Fruit fly (Drosophila melanogaster): Measurements from ENCODE around the gene tadr.
A peak's percentile ranks its signal among the peaks of the same experiment; 100 is the strongest.

Gene tadr

DNA sequence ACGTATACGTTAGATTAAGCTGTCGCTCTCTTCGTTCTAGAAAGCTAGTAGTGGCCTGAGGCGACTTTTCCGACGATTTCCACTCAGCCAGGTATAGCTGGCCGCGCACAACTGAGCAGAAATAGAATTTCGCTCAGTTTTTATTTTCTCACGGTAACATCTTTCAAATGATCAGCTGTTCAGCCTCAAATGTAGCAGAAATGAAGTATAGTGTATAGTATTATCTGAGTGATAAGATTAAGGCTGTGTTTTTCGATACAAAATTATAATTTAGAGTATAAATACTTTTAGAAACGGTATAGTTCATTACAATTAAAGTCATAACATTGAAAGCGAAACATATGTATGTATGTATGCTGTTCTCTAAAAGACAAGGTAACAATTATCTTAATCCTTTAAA is 11.2 kb downstream of the tadr start, which contains the start of gene CG33509:
TSS of gene CG33509 (minus strand) at position 101 of the 400 bp plus-strand sequence.
- TF ChIP-seq CG1647 (GFP tag; optimal IDR thresholded peaks at IDR 0.05) (no peak), z (GFP tag; IDR thresholded peaks at IDR 0.05) (peak; percentile 83), CG9437 (GFP tag; optimal IDR thresholded peaks at IDR 0.05) (peak; percentile 24)

DNA sequence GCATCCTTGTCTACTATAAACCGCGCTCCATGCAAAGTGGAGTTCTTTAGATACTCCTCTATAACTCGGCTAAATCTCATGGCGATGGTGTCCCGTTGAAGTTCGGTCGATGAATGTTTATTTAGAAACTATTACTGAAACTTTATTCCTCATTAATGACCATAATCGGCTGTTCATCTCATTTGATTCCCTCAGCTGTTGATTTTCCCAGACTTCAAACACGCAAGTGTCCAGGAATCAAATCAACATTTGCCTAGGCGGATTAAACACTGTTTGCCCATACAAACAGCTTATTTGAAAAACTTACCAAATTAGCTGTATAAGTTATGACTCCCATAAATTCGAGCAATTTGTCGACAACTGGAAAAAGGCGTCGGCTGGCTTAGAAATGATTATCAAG is 13.4 kb downstream of the tadr start, which contains the start of gene ppk13:
TSS of gene ppk13 (minus strand) at position 101 of the 400 bp plus-strand sequence.
- TF ChIP-seq CG30020 (tag; optimal IDR thresholded peaks at IDR 0.05) (no peak), CG1602 (GFP tag; optimal IDR thresholded peaks at IDR 0.05) (no peak), CG17802 (tag; optimal IDR thresholded peaks at IDR 0.05) (no peak), sisA (GFP tag; IDR thresholded peaks at IDR 0.05) (no peak), seq (GFP tag; IDR thresholded peaks at IDR 0.05) (no peak), exex (tag; optimal IDR thresholded peaks at IDR 0.05) (no peak), ftz-f1 (GFP tag; optimal IDR thresholded peaks at IDR 0.05) (no peak), Poxn (GFP tag; IDR thresholded peaks at IDR 0.05) (no peak), Mes4 (GFP tag; optimal IDR thresholded peaks at IDR 0.05) (no peak), cad (GFP tag; optimal IDR thresholded peaks at IDR 0.05) (no peak), CG17829 (tag; optimal IDR thresholded peaks at IDR 0.05) (no peak)

DNA sequence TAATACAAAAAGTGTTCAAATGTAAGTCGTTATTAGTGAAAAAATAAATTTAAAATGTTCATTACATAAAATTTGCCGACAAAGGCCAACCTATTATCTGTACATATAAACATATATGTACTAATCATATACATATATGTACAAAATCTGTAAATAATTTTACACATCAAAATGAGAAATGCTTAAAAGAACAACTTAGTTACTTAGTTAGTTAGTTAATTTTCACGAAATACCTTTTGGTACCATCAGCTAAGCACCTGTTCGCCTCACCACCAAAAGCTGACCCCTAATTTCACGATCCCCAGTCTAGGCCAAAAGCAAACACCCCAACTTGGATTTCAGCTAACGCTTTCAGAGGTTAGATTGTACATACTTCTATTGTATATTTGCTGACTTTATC is 13.9 kb downstream of the tadr start, which contains the start of gene CG9259:
TSS of gene CG9259 (plus strand) at position 301 of the 400 bp plus-strand sequence.
- TF ChIP-seq unpg (GFP tag; optimal IDR thresholded peaks at IDR 0.05), result no peak
- peak; percentile 3 for TF ChIP-seq CG2678 (tag; optimal IDR thresholded peaks at IDR 0.05)
- TF ChIP-seq Hr78 (GFP tag; optimal IDR thresholded peaks at IDR 0.05), result peak in 1 of 2 experiments; percentile 3
- no peak for TF ChIP-seq ssp (GFP tag; IDR thresholded peaks at IDR 0.05)

DNA sequence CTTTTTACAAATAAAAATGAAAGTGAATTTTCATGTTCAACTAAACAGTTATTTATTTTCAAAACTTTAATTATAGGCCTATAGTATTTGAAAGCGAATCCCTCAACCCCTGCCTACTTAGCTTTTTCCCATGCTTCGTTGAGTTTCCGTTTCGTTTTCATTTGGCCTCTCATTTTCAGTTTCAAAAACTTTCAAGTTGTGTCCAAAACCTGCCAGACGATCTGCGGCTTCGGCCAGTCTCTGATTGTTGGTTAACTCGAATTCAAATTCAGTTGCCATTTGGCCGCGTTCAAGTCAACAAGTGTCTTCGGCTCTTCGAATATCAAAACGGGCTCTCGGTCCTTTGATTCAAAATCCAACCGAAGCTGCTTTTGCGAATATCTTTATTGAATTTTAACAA is 15.8 kb downstream of the tadr start, which contains the start of gene CG14397:
TSS of gene CG14397 (plus strand) at position 270 of the 400 bp plus-strand sequence.
- TF ChIP-seq ATbp (GFP tag; optimal IDR thresholded peaks at IDR 0.05), result no peak
- TF ChIP-seq Blimp-1 (GFP tag; optimal IDR thresholded peaks at IDR 0.05), result peak; percentile 66
- peak; percentile 68 for TF ChIP-seq Asciz (GFP tag; optimal IDR thresholded peaks at IDR 0.05)
- TF ChIP-seq CG18011 (GFP tag; optimal IDR thresholded peaks at IDR 0.05), result peak; percentile 88

DNA sequence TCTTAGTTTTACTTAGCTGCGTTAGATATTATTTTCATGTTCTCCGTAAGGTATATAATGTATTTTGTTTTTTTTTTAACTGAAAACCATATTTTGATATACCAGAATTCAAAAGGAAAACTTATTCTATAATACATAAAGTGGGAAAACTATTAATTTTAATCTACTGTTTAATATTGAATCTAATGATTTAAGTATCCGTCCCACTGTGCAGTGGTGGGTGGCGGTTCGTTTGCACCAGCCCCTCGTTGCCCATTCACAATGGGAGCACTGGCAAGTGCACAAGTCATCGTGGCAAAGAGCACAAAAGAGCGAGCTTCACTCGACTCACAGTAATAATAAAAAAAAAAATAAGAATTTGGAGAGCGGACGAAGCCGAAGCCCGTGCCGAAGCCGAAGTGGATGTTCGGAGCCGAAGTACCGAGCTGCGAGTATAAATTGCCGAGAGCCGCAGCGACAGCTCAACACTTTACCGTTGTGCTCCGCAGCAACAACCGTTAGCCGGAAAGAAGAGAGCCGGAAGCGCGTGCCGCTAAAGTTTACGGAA is 21.3 kb downstream of the tadr start, which contains the start of gene CG34136:
TSS of gene CG34136 (plus strand) at position 475 of the 547 bp plus-strand sequence.
- TF ChIP-seq Adf1 (GFP tag; IDR thresholded peaks at IDR 0.05), result no peak
- no peak for TF ChIP-seq Hmx (GFP tag; optimal IDR thresholded peaks at IDR 0.05)
- TF ChIP-seq CG4854 (GFP tag; optimal IDR thresholded peaks at IDR 0.05), result no peak
- peak; percentile 15 for TF ChIP-seq CG8388 (GFP tag; optimal IDR thresholded peaks at IDR 0.05)
- TF ChIP-seq CG3281 (GFP tag; optimal IDR thresholded peaks at IDR 0.05), result peak; percentile 39
- no peak for TF ChIP-seq Ets65A (GFP tag)
- no peak for TF ChIP-seq jigr1 (GFP tag; IDR thresholded peaks at IDR 0.05)
- no peak for TF ChIP-seq Vsx1 (GFP tag; optimal IDR thresholded peaks at IDR 0.05)
- peak; percentile 58 for TF ChIP-seq CoRest (tag; optimal IDR thresholded peaks at IDR 0.05)
- TF ChIP-seq lov (optimal IDR thresholded peaks at IDR 0.05), result no peak
- 0 out of 3 replicates have a peak, but pooled peaks have one; percentile 9 for TF ChIP-seq lov (GFP tag; IDR thresholded peaks at IDR 0.05)
- TF ChIP-seq Hmr (GFP tag; optimal IDR thresholded peaks at IDR 0.05), result peak; percentile 31
- TF ChIP-seq CG43689 (GFP tag; IDR thresholded peaks at IDR 0.05), result no peak
- peak; percentile 21 for TF ChIP-seq CG10543 (GFP tag; optimal IDR thresholded peaks at IDR 0.05)
- TF ChIP-seq zen (tag; optimal IDR thresholded peaks at IDR 0.05), result no peak
- TF ChIP-seq Xrp1 (GFP tag; IDR thresholded peaks at IDR 0.05), result peak; percentile 44; the same call in 1 of the 2 replicates
- peak; percentile 3 for TF ChIP-seq CG1602 (GFP tag; optimal IDR thresholded peaks at IDR 0.05)
- TF ChIP-seq kni (GFP tag; optimal IDR thresholded peaks at IDR 0.05), result peak; percentile 46
- TF ChIP-seq scrt (GFP tag; optimal IDR thresholded peaks at IDR 0.05), result peak; percentile 5
- peak; percentile 12 for TF ChIP-seq NfI (GFP tag; optimal IDR thresholded peaks at IDR 0.05)
- TF ChIP-seq Ada2b (GFP tag; IDR thresholded peaks at IDR 0.05), result no peak
- no peak for TF ChIP-seq CG8290 (GFP tag; optimal IDR thresholded peaks at IDR 0.05)
- no peak for TF ChIP-seq CG8290 (tag; optimal IDR thresholded peaks at IDR 0.05)

Data from whole organism, embryonic.